Worm (Caenorhabditis elegans) whole organism, L4/young adult: ENCODE results near the gene acr-9.

Source experiments
- W03F9.2 ChIP-seq: fragments of 150-350 bp; optimal IDR thresholded peaks from 2 replicates; lab custom pipeline; 2014; ENCODE audit warnings: missing biosample characterization, missing genetic modification characterization
- dao-5 ChIP-seq: sonication (generic microtip); optimal IDR thresholded peaks from 2 replicates; lab custom pipeline; 2016; ENCODE audit warnings: missing genotype, missing genetic modification characterization, moderate library complexity, missing compliant biosample characterization
- him-1 ChIP-seq: sonication (generic microtip); optimal IDR thresholded peaks from 2 replicates; lab custom pipeline; 2016; ENCODE audit warnings: missing genotype, missing genetic modification reagents, missing genetic modification characterization, missing compliant biosample characterization

The acr-9 gene

ce11 chrX:13631122-13631672, 15.5 kb downstream of the acr-9 start, which contains the start of gene nlg-1:
TSS of gene nlg-1 (minus strand) at chrX:13631172.
- no peak for TF ChIP-seq W03F9.2 (tag; lab: Kevin White, UChicago)
- no peak for TF ChIP-seq dao-5
- TF ChIP-seq him-1 (tag; lab: Kevin White, UChicago), result no peak

ce11 chrX:13621628-13622027, 25.1 kb downstream of the acr-9 start, which contains the start of gene Y12A6A.1:
TSS of gene Y12A6A.1 (minus strand) at chrX:13621728.
- no peak for TF ChIP-seq W03F9.2 (tag; lab: Kevin White, UChicago)
- no peak for TF ChIP-seq him-1 (tag; lab: Kevin White, UChicago)
- no peak for TF ChIP-seq dao-5

DNA sequence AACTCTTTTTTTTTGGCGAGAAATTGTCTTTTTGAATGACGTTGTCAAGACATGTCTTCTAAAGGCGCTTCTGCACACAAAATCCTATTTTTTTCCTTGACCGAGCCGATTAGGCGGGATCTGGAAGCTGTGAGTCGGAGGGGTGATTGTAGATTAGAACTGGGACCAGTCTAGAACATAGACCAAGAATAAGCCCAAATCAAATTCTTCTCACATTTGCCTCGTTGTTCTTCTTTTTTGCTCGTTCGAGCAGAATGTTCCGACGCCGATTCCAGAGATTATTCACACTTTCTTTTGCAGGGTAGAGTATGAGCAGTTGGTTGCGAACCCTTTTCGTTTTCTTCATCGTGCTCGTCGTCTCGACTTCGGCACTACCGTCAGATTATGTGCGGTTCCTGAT, 28.1 kb downstream of the acr-9 start, which contains the start of gene nlp-53:
Gene nlp-53 (plus strand): TSS at position 301 of the 400 bp plus-strand sequence.
- TF ChIP-seq him-1 (tag; lab: Kevin White, UChicago) (no peak), dao-5 (no peak), W03F9.2 (tag; lab: Kevin White, UChicago) (no peak)

DNA sequence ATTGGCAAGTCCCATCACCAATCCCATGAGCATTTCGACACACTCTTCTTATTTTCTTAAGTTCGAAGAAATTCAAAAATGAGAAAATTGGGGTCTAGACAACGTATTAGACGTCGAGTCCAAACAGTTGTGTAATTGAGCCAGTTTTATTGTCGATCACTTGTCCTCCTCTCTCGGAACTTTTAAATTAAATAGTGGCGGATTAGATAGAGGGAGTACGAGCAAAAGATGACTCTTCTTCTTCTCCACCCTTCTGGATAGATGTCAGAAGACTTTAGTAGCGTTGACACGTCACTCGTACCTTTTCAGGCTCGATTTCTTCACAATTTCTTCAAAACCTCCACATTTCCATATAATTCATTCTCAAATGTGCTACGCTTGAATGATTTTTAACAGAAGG, 31.5 kb downstream of the acr-9 start:
- TF ChIP-seq W03F9.2 (tag; lab: Kevin White, UChicago) (no peak), him-1 (tag; lab: Kevin White, UChicago) (no peak), dao-5 (no peak)

DNA sequence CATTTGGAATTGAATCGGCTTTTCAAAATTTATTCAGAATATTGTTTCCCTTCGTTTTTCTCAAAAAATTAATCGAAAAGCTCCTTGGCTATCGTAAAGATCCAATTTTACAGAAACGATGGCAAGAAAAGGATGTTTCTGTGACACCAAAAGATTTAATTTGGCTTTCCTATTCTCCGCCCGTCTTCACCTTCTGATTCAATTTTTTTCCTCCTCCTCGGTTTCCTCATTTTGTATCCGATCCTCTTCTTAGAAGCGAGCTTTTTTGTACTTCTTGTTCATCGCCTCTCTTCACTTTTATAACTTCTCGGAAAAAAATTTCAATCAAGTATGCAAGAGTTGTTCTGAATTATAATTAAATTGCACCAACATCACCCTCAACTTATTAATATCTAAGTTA, 36.7 kb downstream of the acr-9 start:
- TF ChIP-seq him-1 (tag; lab: Kevin White, UChicago) (no peak), dao-5 (no peak)

- TF ChIP-seq him-1 (tag; lab: Kevin White, UChicago) (no peak), dao-5 (no peak), W03F9.2 (tag; lab: Kevin White, UChicago) (no peak)
Measured at ce11 chrX:13605854-13606253, 40.8 kb downstream of the acr-9 start.

DNA sequence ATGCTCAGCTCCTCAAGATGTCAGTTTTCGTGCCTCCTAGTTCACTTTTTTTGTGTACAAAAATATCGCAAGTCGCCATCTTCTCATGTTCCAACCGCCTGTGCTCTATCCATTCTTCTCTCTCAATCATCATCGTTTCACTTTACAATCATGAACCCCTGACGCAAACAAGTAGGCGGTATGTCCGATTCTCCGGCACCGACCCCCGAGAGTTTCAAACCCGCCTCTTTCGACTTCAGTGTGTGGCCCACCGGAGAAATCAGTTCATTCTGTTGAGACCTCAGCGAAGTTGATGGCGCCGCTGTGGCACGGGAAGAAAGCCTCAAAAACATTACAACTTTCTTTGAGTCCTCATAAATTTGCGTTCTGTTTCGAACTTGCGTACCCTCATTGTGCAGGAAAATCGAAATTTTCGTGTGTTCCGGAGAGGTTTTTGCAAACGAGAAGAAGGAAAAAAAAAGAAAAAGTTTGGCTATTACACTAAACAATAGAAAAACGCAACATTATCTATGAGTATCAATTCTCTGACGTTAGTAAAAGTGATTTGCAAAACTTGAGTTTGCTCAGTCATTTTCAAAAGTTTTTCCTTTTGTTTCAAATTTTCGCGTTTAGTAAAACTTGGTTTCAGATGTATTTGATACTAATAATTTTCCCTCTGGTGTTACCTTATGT, 41.6 kb downstream of the acr-9 start, which contains the start of gene F54B11.9:
Gene F54B11.9 (plus strand): TSS at position 622 of the 672 bp plus-strand sequence.
- no peak for TF ChIP-seq dao-5
- TF ChIP-seq him-1 (tag; lab: Kevin White, UChicago), result no peak
- TF ChIP-seq W03F9.2 (tag; lab: Kevin White, UChicago), result no peak

DNA sequence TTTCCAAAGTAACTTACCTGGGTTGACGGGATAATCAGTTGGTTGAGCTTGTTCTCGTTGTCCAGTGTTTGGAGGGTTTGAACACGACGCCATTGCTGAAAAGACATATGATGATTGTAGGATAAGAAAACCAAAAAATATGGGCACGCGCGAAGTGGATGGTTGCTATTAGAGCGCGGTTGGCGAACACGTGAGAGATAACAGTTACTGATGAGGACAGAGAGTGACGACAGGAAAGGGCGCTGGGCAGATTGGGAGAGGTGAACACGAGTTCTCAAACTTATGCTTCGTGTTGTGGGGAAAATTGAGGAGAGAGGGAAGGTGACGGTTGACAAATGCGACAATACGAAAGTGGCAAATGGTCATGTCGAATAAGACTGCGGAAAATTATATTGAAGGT, 42.9 kb downstream of the acr-9 start, which contains the start of gene F54B11.8:
Gene F54B11.8 (minus strand): TSS at position 101 of the 400 bp plus-strand sequence.
- TF ChIP-seq W03F9.2 (tag; lab: Kevin White, UChicago) (no peak), dao-5 (no peak), him-1 (tag; lab: Kevin White, UChicago) (no peak)

ce11 chrX:13600136-13600535, 46.6 kb downstream of the acr-9 start, which contains the start of gene F54B11.7:
TSS of gene F54B11.7 (plus strand) at chrX:13600436.
- TF ChIP-seq dao-5, result no peak

DNA sequence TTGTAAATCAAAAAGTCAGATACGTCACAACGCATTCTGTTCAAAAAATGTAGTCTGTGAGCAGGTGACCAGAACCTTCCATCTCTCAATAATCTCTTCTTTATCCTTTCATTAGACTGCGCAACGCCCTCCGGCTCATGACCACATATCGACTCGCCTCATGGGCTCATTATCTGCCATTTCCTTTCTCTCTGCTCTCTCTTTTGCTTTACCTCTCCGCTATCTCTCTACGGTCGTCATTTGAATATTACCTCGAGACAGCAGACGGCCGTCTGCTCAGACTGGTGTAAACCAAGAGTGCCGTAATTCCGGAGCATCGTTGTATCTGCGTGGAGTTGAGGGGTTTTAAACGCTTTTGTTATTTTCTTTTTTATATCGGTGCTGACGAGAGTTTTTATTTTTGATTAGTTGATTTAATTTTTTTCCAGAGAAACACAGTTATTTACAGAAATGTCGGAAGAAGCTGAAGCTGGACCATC, 48.6 kb downstream of the acr-9 start, which contains the start of gene bra-1:
Gene bra-1 (plus strand): TSS at position 429 of the 479 bp plus-strand sequence.
- no peak for TF ChIP-seq W03F9.2 (tag; lab: Kevin White, UChicago)

DNA sequence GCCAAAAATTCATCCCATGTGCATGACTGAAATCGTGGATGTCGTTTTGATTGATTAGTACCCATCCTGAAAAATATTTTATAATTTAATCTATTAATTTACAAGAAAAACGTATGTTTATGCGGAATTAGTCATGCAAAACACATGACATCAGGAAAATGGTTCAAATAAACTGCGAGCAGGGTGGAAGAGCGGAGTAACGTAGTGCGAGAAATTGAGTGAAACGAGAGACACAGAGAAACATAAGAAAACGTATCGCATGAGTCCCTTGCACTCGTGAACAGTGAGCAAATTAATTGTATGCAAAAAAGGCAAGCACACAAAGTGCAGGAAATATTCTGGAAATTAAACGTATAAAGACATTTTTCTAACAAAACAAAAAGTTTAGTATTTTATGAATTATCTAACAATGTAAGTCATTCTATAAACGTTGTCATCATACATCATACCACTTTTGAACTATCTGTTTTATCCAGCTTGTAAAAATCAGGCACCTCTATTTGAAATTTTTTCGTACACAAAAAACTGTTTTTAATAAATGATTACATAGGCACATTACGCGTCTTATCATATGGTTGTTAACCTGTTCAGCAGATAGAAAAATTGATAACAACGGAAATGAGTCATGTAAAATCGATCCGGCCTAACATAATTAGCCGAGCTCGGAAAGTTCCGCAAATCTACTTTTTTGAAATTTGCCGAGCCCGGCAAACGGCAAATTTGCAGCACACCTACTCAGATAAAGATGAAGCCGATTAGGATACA, 50.5 kb downstream of the acr-9 start, which contains the start of gene F54B11.5:
Gene F54B11.5 (minus strand): TSS at position 66 of the 765 bp plus-strand sequence.
- TF ChIP-seq dao-5 (no peak), W03F9.2 (tag; lab: Kevin White, UChicago) (no peak), him-1 (tag; lab: Kevin White, UChicago) (no peak)

DNA sequence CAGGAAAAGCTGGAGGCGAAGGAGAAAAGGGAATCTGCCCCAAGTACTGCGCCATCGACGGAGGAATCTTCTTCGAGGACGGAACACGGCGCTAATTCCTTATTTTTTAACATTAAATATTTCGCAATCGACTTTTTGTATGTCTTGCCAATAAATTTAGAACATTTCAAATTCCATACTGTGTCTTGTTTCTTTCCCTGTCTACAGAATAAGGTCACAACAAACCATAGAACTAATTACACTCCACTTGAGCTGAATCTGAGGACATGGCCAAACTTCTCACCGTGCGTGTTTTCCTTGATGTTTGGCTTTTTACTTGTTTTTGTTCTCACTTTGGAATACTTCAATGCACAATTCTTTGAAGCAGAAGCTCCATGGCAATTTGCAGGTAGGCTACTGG, 54.3 kb downstream of the acr-9 start, which contains the start of gene F54B11.4:
Gene F54B11.4 (plus strand): TSS at position 301 of the 400 bp plus-strand sequence.
- TF ChIP-seq him-1 (tag; lab: Kevin White, UChicago) (no peak), dao-5 (no peak), W03F9.2 (tag; lab: Kevin White, UChicago) (no peak)
